Worm (Caenorhabditis elegans): ENCODE data around the gene cpf-2.

DNA sequence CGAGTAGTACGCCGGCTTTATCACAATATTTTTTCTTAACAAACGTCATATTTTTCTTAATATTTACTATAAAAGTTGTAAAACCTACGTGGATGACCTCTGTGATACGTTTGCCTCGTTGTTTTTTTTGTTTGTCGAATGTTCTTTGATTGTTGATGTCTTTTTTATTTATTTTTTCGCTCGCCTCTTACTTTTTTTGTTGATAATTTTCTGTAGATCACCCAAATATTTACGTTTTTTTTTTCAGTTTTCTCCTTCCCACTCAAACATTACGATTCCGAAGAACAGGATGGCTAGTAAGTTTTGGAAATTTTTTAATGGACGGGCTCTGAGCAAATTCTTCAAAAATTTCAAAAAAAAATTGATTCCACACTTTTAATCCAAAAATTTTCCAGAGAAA lies 8.3 kb downstream of the cpf-2 start:
- TF ChIP-seq C06A6.2 (GFP tag; conservative IDR thresholded peaks at IDR 0.05) (no peak), Y67H2A.10 (GFP tag; conservative IDR thresholded peaks at IDR 0.05) (no peak), ztf-22 (GFP tag; optimal IDR thresholded peaks at IDR 0.05) (no peak), B0035.1 (tag; optimal IDR thresholded peaks at IDR 0.05) (no peak), Y79H2A.3 (GFP tag; conservative IDR thresholded peaks at IDR 0.05) (no peak), B0019.2 (GFP tag; conservative IDR thresholded peaks at IDR 0.05) (no peak), F23B12.7 (tag; optimal IDR thresholded peaks at IDR 0.05; ENCODE audit: insufficient read depth) (no peak), attf-3 (GFP tag; conservative IDR thresholded peaks at IDR 0.05) (no peak), cebp-1 (GFP tag; IDR thresholded peaks at IDR 0.05) (no peak), cebp-1 (tag; optimal IDR thresholded peaks at IDR 0.05) (no peak)

Data from whole organism, young adult.